Fruit fly (Drosophila melanogaster): ENCODE measurements around the gene Rtel1.
A peak's percentile ranks its signal among the peaks of the same experiment; 100 is the strongest.

Rtel1 gene

dm6 chrX:5754837-5755828, 7.6 kb downstream of the Rtel1 start, which contains the start of the genes lin-52 and CG15771 (continued):
- TF ChIP-seq eyg (GFP tag; optimal IDR thresholded peaks at IDR 0.05) (no peak), vvl (GFP tag; IDR thresholded peaks at IDR 0.05) (peak; percentile 95), CG15601 (tag; optimal IDR thresholded peaks at IDR 0.05) (peak; percentile 91), chinmo (GFP tag; IDR thresholded peaks at IDR 0.05; ENCODE audit: partially characterized antibody) (peak; percentile 88; the same call in 2 of the 4 replicates), CG13624 (GFP tag; optimal IDR thresholded peaks at IDR 0.05) (peak; percentile 78)

dm6 chrX:5756146-5756545, 8.6 kb downstream of the Rtel1 start:
- TF ChIP-seq p53 (GFP tag; optimal IDR thresholded peaks at IDR 0.05) (no peak), Atf6 (GFP tag; IDR thresholded peaks at IDR 0.05) (no peak), tna (GFP tag; IDR thresholded peaks at IDR 0.05; ENCODE audit: partially characterized antibody) (no peak), Sry-δ (GFP tag; optimal IDR thresholded peaks at IDR 0.05) (no peak), Fer3 (tag; optimal IDR thresholded peaks at IDR 0.05) (no peak), CG17829 (tag; optimal IDR thresholded peaks at IDR 0.05) (no peak), corto (GFP tag; optimal IDR thresholded peaks at IDR 0.05) (no peak), Asciz (GFP tag; optimal IDR thresholded peaks at IDR 0.05) (no peak), ewg (GFP tag; optimal IDR thresholded peaks at IDR 0.05) (no peak), btn (GFP tag; optimal IDR thresholded peaks at IDR 0.05) (no peak), Gsc (GFP tag; IDR thresholded peaks at IDR 0.05) (no peak), CG17359 (tag; optimal IDR thresholded peaks at IDR 0.05) (no peak), jumu (GFP tag; optimal IDR thresholded peaks at IDR 0.05) (no peak), CG3838 (GFP tag; optimal IDR thresholded peaks at IDR 0.05) (no peak), seq (GFP tag; IDR thresholded peaks at IDR 0.05) (no peak), CG10321 (GFP tag; IDR thresholded peaks at IDR 0.05) (no peak), grau (tag; optimal IDR thresholded peaks at IDR 0.05) (no peak), CG1024 (GFP tag; IDR thresholded peaks at IDR 0.05) (no peak), z (GFP tag; IDR thresholded peaks at IDR 0.05) (0 out of 3 replicates have a peak, but pooled peaks have one; percentile 20), CG2199 (GFP tag; IDR thresholded peaks at IDR 0.05) (peak; percentile 79; the same call in 1 of the 3 replicates), CG18011 (GFP tag; optimal IDR thresholded peaks at IDR 0.05) (no peak), Mes4 (GFP tag; optimal IDR thresholded peaks at IDR 0.05) (no peak), Bteb2 (GFP tag; optimal IDR thresholded peaks at IDR 0.05) (no peak), Dip3 (GFP tag; optimal IDR thresholded peaks at IDR 0.05) (no peak), Atf3 (GFP tag; optimal IDR thresholded peaks at IDR 0.05) (no peak), Blimp-1 (GFP tag; optimal IDR thresholded peaks at IDR 0.05) (peak; percentile 85), run (tag; optimal IDR thresholded peaks at IDR 0.05) (no peak), stc (GFP tag; IDR thresholded peaks at IDR 0.05) (0 out of 2 replicates have a peak, but pooled peaks have one; percentile 9), CG34224 (GFP tag; IDR thresholded peaks at IDR 0.05; ENCODE audit: partially characterized antibody) (no peak), al (GFP tag; IDR thresholded peaks at IDR 0.05) (no peak), lab (GFP tag; optimal IDR thresholded peaks at IDR 0.05) (no peak), CG3065 (GFP tag; optimal IDR thresholded peaks at IDR 0.05) (no peak), crol (GFP tag; IDR thresholded peaks at IDR 0.05) (peak; percentile 92), CG18476 (GFP tag; optimal IDR thresholded peaks at IDR 0.05) (no peak), H15 (GFP tag; IDR thresholded peaks at IDR 0.05) (no peak), CG6791 (GFP tag; IDR thresholded peaks at IDR 0.05; ENCODE audit: partially characterized antibody) (0 out of 3 replicates have a peak, but pooled peaks have one; percentile 24), sens-2 (GFP tag; IDR thresholded peaks at IDR 0.05) (no peak), NFAT (GFP tag; IDR thresholded peaks at IDR 0.05) (peak; percentile 71; the same call in 1 of the 2 replicates), Rfx (GFP tag; IDR thresholded peaks at IDR 0.05) (no peak), bbx (GFP tag; IDR thresholded peaks at IDR 0.05; ENCODE audit: partially characterized antibody) (no peak), CG18599 (GFP tag; optimal IDR thresholded peaks at IDR 0.05) (no peak), CG7745 (tag; optimal IDR thresholded peaks at IDR 0.05) (no peak)

Measured in whole organism, embryonic.